Fruit fly (Drosophila melanogaster): ENCODE measurements around the gene PolI.

Gene PolI

dm6 chr3R:8190866-8191265 lies 42.4 kb upstream of the PolI start:
- TF ChIP-seq CG11456 (GFP tag; IDR thresholded peaks at IDR 0.05) (no peak), Deaf1 (tag; optimal IDR thresholded peaks at IDR 0.05) (peak; percentile 55), D19A (tag; optimal IDR thresholded peaks at IDR 0.05) (no peak), CG7745 (tag; optimal IDR thresholded peaks at IDR 0.05) (no peak), CG3407 (GFP tag; optimal IDR thresholded peaks at IDR 0.05) (no peak), CG4328 (GFP tag; optimal IDR thresholded peaks at IDR 0.05) (no peak), CG11695 (GFP tag; IDR thresholded peaks at IDR 0.05) (no peak), dmrt99B (tag; optimal IDR thresholded peaks at IDR 0.05) (no peak), bsh (GFP tag; optimal IDR thresholded peaks at IDR 0.05) (no peak), lola (GFP tag; optimal IDR thresholded peaks at IDR 0.05) (no peak), fd102C (GFP tag; optimal IDR thresholded peaks at IDR 0.05) (no peak), Dip2 (GFP tag; IDR thresholded peaks at IDR 0.05) (no peak), run (tag; optimal IDR thresholded peaks at IDR 0.05) (no peak), gcm2 (GFP tag; optimal IDR thresholded peaks at IDR 0.05) (no peak), CG12071 (GFP tag; optimal IDR thresholded peaks at IDR 0.05) (no peak), CG6683 (GFP tag; optimal IDR thresholded peaks at IDR 0.05) (no peak), CG16863 (GFP tag; optimal IDR thresholded peaks at IDR 0.05) (no peak), btn (GFP tag; optimal IDR thresholded peaks at IDR 0.05) (no peak), D19B (GFP tag; optimal IDR thresholded peaks at IDR 0.05) (no peak), CG17361 (GFP tag; IDR thresholded peaks at IDR 0.05) (no peak), CG10366 (GFP tag; IDR thresholded peaks at IDR 0.05) (no peak), CG4282 (GFP tag; optimal IDR thresholded peaks at IDR 0.05) (no peak), Dek (tag; optimal IDR thresholded peaks at IDR 0.05) (no peak), Sin3A (optimal IDR thresholded peaks at IDR 0.05) (no peak), nau (GFP tag; optimal IDR thresholded peaks at IDR 0.05) (no peak), D (optimal IDR thresholded peaks at IDR 0.05) (peak; percentile 82), D (GFP tag; optimal IDR thresholded peaks at IDR 0.05) (no peak), prd (optimal IDR thresholded peaks at IDR 0.05) (no peak), prd (GFP tag; IDR thresholded peaks at IDR 0.05) (peak; percentile 28; the same call in 1 of the 3 replicates), nerfin-2 (GFP tag; IDR thresholded peaks at IDR 0.05; ENCODE audit: partially characterized antibody) (no peak), lov (optimal IDR thresholded peaks at IDR 0.05) (no peak), lov (GFP tag; IDR thresholded peaks at IDR 0.05) (no peak), Adf1 (GFP tag; IDR thresholded peaks at IDR 0.05) (peak; percentile 62; the same call in 1 of the 2 replicates), Hr78 (GFP tag; optimal IDR thresholded peaks at IDR 0.05) (peak in 1 of 2 experiments; percentile 12), CG31441 (GFP tag; IDR thresholded peaks at IDR 0.05) (no peak), CG33213 (GFP tag; optimal IDR thresholded peaks at IDR 0.05) (no peak), lab (GFP tag; optimal IDR thresholded peaks at IDR 0.05) (no peak), MTF-1 (GFP tag; optimal IDR thresholded peaks at IDR 0.05; ENCODE audit: borderline replicate concordance) (no peak), CG6175 (GFP tag; IDR thresholded peaks at IDR 0.05) (no peak), CG2889 (GFP tag; IDR thresholded peaks at IDR 0.05) (no peak), NC2α (GFP tag; optimal IDR thresholded peaks at IDR 0.05) (no peak), CG12391 (tag; optimal IDR thresholded peaks at IDR 0.05) (no peak), CG18011 (GFP tag; optimal IDR thresholded peaks at IDR 0.05) (no peak), CG11247 (GFP tag; IDR thresholded peaks at IDR 0.05) (no peak), kni (GFP tag; optimal IDR thresholded peaks at IDR 0.05) (peak; percentile 26), CG34422 (GFP tag; IDR thresholded peaks at IDR 0.05) (no peak), Dref (GFP tag; IDR thresholded peaks at IDR 0.05) (no peak), CG1529 (GFP tag; optimal IDR thresholded peaks at IDR 0.05) (no peak), Mad (GFP tag; optimal IDR thresholded peaks at IDR 0.05) (peak; percentile 5), Scr (GFP tag; IDR thresholded peaks at IDR 0.05; ENCODE audit: partially characterized antibody) (no peak), crp (GFP tag; optimal IDR thresholded peaks at IDR 0.05) (no peak), eyg (GFP tag; optimal IDR thresholded peaks at IDR 0.05) (no peak)
